Worm (Caenorhabditis elegans): Measurements from ENCODE around the gene K05G3.2.

DNA sequence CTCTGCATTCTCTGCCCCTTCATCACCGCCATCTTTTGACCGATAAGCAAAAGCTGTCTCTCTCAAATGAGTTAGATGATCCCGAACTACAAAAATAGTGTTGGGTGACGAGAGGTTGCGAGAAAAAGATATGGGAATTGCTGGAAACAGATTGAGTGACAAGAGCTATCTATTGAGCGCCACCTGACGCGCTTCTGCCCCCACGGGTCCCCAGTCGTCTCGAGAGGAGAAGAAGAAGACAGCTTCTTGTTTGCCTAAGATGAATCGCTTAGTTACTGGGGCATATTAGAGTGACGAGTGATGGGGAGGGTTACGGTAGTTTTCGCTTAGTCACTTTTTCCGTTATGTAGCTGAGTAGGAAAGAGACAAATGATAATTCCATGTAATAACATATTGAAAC, 39.8 kb downstream of the K05G3.2 start:
- no peak for TF ChIP-seq snpc-4 (tag; optimal IDR thresholded peaks at IDR 0.05)
- TF ChIP-seq lin-13 (GFP tag; optimal IDR thresholded peaks at IDR 0.05), result no peak
- TF ChIP-seq skn-1 (tag; optimal IDR thresholded peaks at IDR 0.05), result no peak
- no peak for TF ChIP-seq unc-62 (GFP tag; optimal IDR thresholded peaks at IDR 0.05 in 1 of 2)
- TF ChIP-seq unc-62 (tag; optimal IDR thresholded peaks at IDR 0.05), result no peak
- no peak for TF ChIP-seq mes-2 (tag; optimal IDR thresholded peaks at IDR 0.05; ENCODE audit: poor library complexity, severe bottlenecking)
- TF ChIP-seq lin-15B (tag; optimal IDR thresholded peaks at IDR 0.05), result no peak
- no peak for TF ChIP-seq pqm-1 (tag; optimal IDR thresholded peaks at IDR 0.05)
- no peak for TF ChIP-seq nhr-10 (tag; optimal IDR thresholded peaks at IDR 0.05)
- no peak for TF ChIP-seq R02D3.7 (tag; optimal IDR thresholded peaks at IDR 0.05)
- TF ChIP-seq nhr-28 (tag; optimal IDR thresholded peaks at IDR 0.05), result no peak
- TF ChIP-seq pha-4 (GFP tag; IDR thresholded peaks at IDR 0.05), result no peak
- TF ChIP-seq pha-4 (tag; optimal IDR thresholded peaks at IDR 0.05), result no peak
- TF ChIP-seq ZK337.2 (GFP tag; IDR thresholded peaks at IDR 0.05), result no peak
